Fruit fly (Drosophila melanogaster): Measurements from ENCODE around the gene MFS10.

Gene MFS10

dm6 chrX:13130175-13130822 is 1.5 kb downstream of the MFS10 start (continued):
- TF ChIP-seq CG10366 (GFP tag; IDR thresholded peaks at IDR 0.05) (no peak; the same call in 1 of the 2 replicates), pan (optimal IDR thresholded peaks at IDR 0.05) (no peak), pan (GFP tag; optimal IDR thresholded peaks at IDR 0.05 in 1 of 2, IDR thresholded peaks at IDR 0.05 in 1 of 2) (no peak), lilli (GFP tag; optimal IDR thresholded peaks at IDR 0.05) (peak; percentile 70), CG17328 (GFP tag; IDR thresholded peaks at IDR 0.05) (peak; percentile 33; the same call in 1 of the 2 replicates), ATbp (GFP tag; optimal IDR thresholded peaks at IDR 0.05) (peak; percentile 54), bigmax (GFP tag; optimal IDR thresholded peaks at IDR 0.05) (no peak), CG7786 (GFP tag; optimal IDR thresholded peaks at IDR 0.05) (peak; percentile 66), CG10274 (GFP tag; optimal IDR thresholded peaks at IDR 0.05) (peak; percentile 13), Lhr (GFP tag; optimal IDR thresholded peaks at IDR 0.05) (peak; percentile 48), stc (GFP tag; IDR thresholded peaks at IDR 0.05) (peak; percentile 12; the same call in 1 of the 2 replicates), Sry-β (GFP tag; optimal IDR thresholded peaks at IDR 0.05) (no peak), ab (GFP tag; optimal IDR thresholded peaks at IDR 0.05) (peak; percentile 29), CG32767 (GFP tag; IDR thresholded peaks at IDR 0.05) (peak; percentile 50; the same call in 1 of the 2 replicates), gem (tag; optimal IDR thresholded peaks at IDR 0.05) (peak; percentile 84), CG17912 (GFP tag; optimal IDR thresholded peaks at IDR 0.05) (peak; percentile 16), p53 (GFP tag; optimal IDR thresholded peaks at IDR 0.05) (peak; percentile 15), Bteb2 (GFP tag; optimal IDR thresholded peaks at IDR 0.05) (peak; percentile 51), CG2875 (GFP tag; optimal IDR thresholded peaks at IDR 0.05) (peak; percentile 46), Rfx (GFP tag; IDR thresholded peaks at IDR 0.05) (peak; percentile 58), Oli (tag; optimal IDR thresholded peaks at IDR 0.05) (peak; percentile 81), CG7839 (tag; optimal IDR thresholded peaks at IDR 0.05) (peak; percentile 86), fd64A (GFP tag; optimal IDR thresholded peaks at IDR 0.05) (peak; percentile 9), maf-S (GFP tag; optimal IDR thresholded peaks at IDR 0.05) (peak; percentile 41), gcm (GFP tag; optimal IDR thresholded peaks at IDR 0.05) (peak; percentile 70), Drgx (GFP tag; IDR thresholded peaks at IDR 0.05) (peak; percentile 59; the same call in 1 of the 2 replicates), CG10979 (tag; optimal IDR thresholded peaks at IDR 0.05) (peak; percentile 81), CG14441 (GFP tag; IDR thresholded peaks at IDR 0.05) (0 out of 2 replicates have a peak, but pooled peaks have one; percentile 9), jigr1 (GFP tag; IDR thresholded peaks at IDR 0.05) (no peak), CG13424 (tag; optimal IDR thresholded peaks at IDR 0.05) (peak; percentile 83), CG18764 (GFP tag; optimal IDR thresholded peaks at IDR 0.05) (peak; percentile 33), vnd (GFP tag; IDR thresholded peaks at IDR 0.05; ENCODE audit: partially characterized antibody) (no peak), CG11093 (GFP tag; IDR thresholded peaks at IDR 0.05) (0 out of 3 replicates have a peak, but pooled peaks have one; percentile 41), pho (GFP tag; optimal IDR thresholded peaks at IDR 0.05) (no peak), CG11696 (GFP tag; IDR thresholded peaks at IDR 0.05) (peak; percentile 91; the same call in 1 of the 2 replicates), Dref (GFP tag; IDR thresholded peaks at IDR 0.05) (no peak), CG1024 (GFP tag; IDR thresholded peaks at IDR 0.05) (0 out of 2 replicates have a peak, but pooled peaks have one; percentile 38), CG7357 (GFP tag; IDR thresholded peaks at IDR 0.05) (no peak), CG8765 (GFP tag; IDR thresholded peaks at IDR 0.05) (no peak), Sry-δ (GFP tag; optimal IDR thresholded peaks at IDR 0.05) (peak; percentile 2), pzg (GFP tag; optimal IDR thresholded peaks at IDR 0.05) (no peak), pita (GFP tag; optimal IDR thresholded peaks at IDR 0.05) (no peak), CG13775 (GFP tag; optimal IDR thresholded peaks at IDR 0.05) (peak; percentile 59), H15 (GFP tag; IDR thresholded peaks at IDR 0.05) (no peak), CrebB (tag; optimal IDR thresholded peaks at IDR 0.05) (peak; percentile 16), bcd (GFP tag; optimal IDR thresholded peaks at IDR 0.05) (peak; percentile 67), CG5180 (GFP tag; optimal IDR thresholded peaks at IDR 0.05) (peak; percentile 49), E2f1 (GFP tag; IDR thresholded peaks at IDR 0.05) (peak; percentile 58), zen2 (GFP tag; IDR thresholded peaks at IDR 0.05; ENCODE audit: partially characterized antibody) (no peak), CG1647 (GFP tag; optimal IDR thresholded peaks at IDR 0.05) (peak; percentile 40)

All from whole organism, embryonic.